Fruit fly (Drosophila melanogaster): ENCODE data around the gene CG13996.

The CG13996 gene

dm6 chr2L:5982334-5982987 lies 38.2 kb upstream of the CG13996 start:
- peak; percentile 19 for TF ChIP-seq noc (tag; optimal IDR thresholded peaks at IDR 0.05)

DNA sequence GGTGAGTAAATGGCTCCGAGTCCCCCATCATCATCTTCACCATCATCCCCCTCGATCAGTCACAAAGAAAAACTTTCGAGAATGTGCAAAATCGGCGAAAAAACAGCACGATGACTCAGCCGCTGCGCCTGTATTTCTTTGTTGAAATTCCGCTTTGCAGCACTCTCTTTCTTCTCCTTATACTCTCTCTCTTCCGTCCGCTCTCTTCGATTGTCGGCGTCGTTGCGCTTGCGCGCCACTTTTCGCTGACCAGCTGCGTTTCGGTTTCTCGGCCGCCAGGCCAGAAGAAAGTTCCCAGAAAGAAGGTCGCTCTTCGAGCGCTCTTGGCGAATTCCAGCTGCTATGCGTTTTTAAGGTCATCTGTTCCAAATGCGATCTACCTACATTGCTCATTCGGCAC lies 37.4 kb upstream of the CG13996 start:
- no peak for TF ChIP-seq noc (tag; optimal IDR thresholded peaks at IDR 0.05)

- TF ChIP-seq noc (tag; optimal IDR thresholded peaks at IDR 0.05), result no peak
These were observed 34.5 kb upstream of the CG13996 start, which contains the start of gene ifc for dm6 chr2L:5986094-5986493. TSS of gene ifc (plus strand) at chr2L:5986348.

DNA sequence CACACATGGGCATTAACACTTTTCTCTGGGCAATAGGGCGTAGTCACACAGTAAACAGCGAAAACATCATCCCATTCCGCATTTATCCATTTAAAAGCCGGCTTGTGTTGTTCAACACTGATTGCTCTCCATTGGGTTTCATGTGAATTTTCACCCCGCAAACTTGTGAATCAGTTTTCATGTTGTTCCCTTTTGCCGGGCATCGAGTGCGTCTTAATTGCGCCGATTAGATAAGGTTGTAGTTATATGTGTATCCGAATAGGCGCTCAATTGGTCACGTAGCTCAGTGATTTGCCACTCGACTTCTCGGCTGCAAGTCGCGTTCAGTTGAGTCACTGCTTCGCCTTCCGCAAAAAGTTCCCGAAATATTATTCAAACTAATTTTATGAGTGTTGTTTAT lies 33.7 kb upstream of the CG13996 start:
- TF ChIP-seq noc (tag; optimal IDR thresholded peaks at IDR 0.05), result no peak

DNA sequence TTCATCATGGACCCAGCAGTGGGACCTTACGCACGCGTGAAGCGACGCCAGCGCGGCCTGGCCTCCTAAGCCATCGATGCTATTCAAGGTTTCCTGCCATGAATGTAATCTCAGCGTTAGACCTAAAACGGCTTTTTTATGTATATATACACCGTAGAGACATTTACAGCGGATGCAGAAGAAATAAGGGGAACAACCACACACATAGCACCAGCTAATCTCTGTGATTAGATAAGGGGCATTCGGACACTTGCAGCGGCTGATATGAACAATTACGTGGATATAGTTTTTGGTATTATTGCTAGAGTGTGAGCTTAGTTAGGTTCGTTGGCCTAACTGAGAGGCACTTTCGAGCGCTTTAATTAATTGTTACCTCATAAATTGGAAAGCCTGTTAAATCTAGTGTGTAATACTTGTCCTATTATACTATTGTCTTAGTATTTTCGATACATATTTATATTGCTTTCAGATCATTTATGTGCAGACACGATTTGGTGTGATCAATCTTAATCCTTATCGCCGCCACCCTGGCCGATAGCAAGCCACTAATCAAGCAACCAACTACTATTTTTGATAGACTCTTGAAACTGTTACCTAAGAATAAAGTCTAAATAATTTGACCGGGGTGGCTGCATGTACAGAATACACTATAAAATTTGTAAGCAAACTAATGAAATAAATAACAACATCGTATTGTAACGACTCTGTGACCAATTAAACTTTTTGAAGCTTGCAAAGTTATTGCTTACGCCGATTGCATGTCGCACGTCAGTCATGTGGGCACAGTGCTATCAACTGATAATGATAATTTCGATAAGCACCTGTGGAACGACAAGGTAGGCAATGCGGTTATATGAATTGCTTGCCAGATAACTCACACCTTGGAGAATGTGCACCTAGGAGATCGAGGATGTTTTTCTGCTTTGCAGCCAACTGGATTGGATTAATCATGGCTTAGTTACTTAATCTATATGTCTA lies 32.2 kb upstream of the CG13996 start:
- no peak for TF ChIP-seq noc (tag; optimal IDR thresholded peaks at IDR 0.05)

DNA sequence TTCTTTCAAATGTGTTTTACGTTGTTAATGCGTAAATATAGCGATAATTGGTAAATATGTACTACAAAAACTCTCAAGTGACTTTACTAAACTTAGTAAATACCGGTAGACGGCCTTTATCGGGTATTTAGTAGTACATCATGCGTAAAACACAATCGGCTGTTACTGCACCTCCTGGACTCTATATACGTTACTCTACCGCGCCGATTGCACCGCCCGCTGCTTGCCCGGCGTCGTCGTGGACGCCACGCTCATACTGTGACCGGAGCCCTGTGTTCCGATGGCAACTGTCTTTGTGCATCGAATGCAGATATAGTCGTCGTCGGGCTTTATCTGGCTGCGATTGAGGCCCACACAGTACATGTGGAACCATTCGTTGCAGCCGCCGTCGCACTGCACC lies 30.2 kb upstream of the CG13996 start:
- no peak for TF ChIP-seq noc (tag; optimal IDR thresholded peaks at IDR 0.05)

DNA sequence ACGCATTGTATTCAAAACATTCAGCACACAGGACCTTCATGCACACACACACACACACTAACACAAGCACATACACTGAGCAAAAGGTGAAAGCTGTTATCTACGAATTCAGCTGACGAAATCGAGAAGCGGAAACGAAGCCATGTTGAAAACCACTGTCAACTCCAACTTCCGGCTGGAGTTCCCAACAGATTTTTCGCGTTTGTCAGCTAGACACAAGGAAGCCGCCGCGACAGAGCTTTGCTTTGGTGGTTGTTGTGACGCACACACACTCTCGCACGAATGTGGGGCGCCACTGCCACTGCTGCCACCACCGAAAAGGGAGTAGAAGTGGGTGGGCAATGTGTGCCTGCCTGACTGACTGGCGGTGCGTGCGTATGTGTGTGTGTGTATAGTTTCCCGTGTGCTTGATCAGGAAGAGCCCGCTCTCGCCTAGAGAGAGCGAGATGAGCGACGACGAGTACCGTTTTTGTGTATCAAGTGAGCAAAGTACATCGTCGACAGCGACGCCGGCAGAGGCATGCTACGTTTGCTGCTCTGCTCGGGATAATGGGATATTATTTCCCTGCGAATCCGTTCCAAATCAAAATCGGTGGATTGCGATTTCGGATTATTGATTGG lies 22.9 kb upstream of the CG13996 start:
- no peak for TF ChIP-seq noc (tag; optimal IDR thresholded peaks at IDR 0.05)

DNA sequence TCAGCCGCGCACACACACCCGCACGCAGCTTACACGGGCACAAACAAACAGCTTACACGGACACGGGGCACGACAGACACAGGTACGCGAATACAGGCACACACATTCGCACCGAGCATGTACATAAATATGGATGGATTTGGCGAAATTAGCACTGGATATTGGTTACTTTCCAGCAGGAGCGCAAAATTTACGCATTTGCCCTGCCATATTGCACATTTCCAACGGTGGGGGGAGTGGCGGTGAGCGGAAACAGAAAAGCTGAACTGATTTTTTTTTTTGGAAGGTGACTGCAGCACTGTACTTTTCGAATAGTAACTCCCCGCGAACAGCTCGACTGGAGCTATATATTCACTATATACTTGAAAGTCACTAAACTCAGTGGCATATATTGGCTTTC lies 22.3 kb upstream of the CG13996 start:
- TF ChIP-seq noc (tag; optimal IDR thresholded peaks at IDR 0.05), result no peak

- TF ChIP-seq noc (tag; optimal IDR thresholded peaks at IDR 0.05), result peak; percentile 69
These were observed 21.4 kb upstream of the CG13996 start, which contains the start of gene Kdm5 for dm6 chr2L:5999247-5999646. TSS of gene Kdm5 (minus strand) at chr2L:5999501.

DNA sequence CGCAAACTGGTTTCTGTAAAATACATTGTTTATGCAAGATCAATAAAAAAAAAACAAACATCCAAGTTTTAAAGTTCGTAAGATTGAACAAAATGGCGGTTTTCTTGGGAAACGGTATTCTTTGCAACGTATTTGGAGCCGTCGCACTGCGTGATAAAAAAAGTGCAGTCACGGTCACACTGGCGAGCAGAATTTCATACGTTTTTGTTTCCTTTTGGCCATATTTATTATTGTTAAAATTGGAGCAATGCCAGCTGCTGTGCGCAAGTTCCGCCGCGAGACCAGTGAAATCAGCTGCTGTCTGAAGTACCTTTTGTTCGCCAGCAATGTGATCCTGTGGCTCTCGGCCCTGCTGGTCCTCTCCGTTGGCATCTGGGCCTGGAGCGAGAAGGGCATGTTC lies 20.6 kb upstream of the CG13996 start, which contains the start of gene Tsp26A:
Tsp26A (plus strand) TSS at position 164 of the 400 bp plus-strand sequence.
- TF ChIP-seq noc (tag; optimal IDR thresholded peaks at IDR 0.05), result no peak

DNA sequence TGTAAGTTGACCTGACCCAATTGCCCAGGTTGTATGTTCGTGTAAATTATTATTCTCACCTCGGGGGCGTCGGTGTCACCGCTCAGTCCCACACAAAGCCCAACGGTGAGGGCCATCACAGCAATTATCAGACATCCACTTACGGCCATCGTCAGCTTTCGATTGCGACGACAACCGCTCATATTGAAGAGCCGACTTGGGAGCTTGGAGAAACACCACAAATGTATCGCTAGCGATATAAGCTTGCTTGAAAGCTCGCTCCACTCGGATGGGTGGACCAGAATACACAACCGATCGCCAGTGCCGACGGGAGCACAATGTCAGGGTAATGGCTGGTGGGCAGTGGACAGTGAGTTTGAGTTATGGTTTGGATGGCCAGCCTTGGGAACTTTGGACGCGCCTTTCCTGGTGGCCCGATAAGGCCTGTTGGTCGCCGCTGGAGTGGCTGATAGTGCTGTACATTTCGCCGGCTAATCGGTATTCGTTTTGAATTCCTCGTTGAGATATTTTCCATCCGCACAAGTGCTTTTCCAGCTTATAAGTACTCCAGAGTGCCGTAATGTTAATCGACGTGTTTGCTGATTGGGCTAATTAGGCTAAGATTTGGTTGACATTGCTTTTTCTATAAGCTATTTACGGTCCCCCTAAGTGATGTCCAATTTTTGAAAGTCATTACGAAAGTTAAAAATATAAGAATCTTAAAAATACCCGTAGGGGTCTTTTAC lies 14.0 kb upstream of the CG13996 start, which contains the start of gene Gal:
Gal (minus strand) TSS at position 320 of the 725 bp plus-strand sequence.
- TF ChIP-seq noc (tag; optimal IDR thresholded peaks at IDR 0.05), result no peak

- TF ChIP-seq noc (tag; optimal IDR thresholded peaks at IDR 0.05), result no peak
These were observed 8.1 kb upstream of the CG13996 start, which contains the start of gene CG9098 for dm6 chr2L:6012303-6013070. TSS of gene CG9098 (minus strand) at chr2L:6012338.

- TF ChIP-seq noc (tag; optimal IDR thresholded peaks at IDR 0.05), result no peak
These were observed 7.6 kb upstream of the CG13996 start for dm6 chr2L:6013071-6013417.

DNA sequence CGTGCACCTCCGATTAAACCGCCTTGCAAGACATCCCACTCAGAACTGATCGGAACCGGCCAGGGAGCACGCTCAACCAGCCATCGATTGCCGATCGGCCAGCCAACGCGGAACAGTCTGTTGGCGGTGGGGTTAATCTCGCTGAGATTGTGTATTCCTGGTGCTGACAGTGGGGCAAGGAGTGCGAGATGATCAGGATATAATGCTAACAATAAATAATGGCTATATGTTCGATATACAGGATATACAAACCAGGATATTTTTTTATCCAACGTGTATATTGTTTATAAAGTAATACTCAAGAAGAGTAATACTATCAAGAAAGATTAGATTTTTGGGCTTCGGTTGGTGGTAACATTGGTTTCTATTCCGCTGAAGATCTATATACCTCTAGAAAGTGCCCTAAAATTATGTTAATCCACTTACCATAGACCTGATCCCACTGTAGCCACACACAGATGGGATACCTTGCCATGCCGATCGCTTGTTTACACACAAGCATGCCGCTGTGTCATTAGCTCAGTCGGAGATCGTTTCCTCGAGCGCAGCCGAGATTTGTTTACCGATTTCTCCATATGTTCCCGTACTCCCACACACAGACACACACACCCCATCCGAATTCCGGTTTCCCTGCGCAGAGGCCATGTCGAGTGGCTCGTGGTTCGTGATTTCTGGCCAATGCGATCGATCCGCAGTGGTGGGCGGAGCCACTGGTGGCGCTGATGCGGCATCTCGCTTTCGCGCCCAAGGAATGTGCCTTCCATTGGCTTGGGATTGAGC lies 1.1 kb upstream of the CG13996 start, which contains the start of gene H2.0:
H2.0 (minus strand) TSS at position 51 of the 780 bp plus-strand sequence.
- TF ChIP-seq noc (tag; optimal IDR thresholded peaks at IDR 0.05), result no peak
